Worm (Caenorhabditis elegans) whole organism, L4 larva: ENCODE measurements around the gene Y43F8B.22.

Experiments
- D1046.2 ChIP-seq: fragments of 200-800 bp; sonication (Bioruptor generic); IDR thresholded peaks from 2 replicates; pipeline ENCODE4 v1.3.6; 2022; ENCODE audit warnings: missing genetic modification characterization, missing compliant biosample characterization
- F26F4.8 ChIP-seq: fragments of 200-800 bp; sonication (Bioruptor generic); conservative IDR thresholded peaks from 2 replicates; pipeline ENCODE4 v1.3.6; 2022; ENCODE audit warnings: missing genetic modification characterization, missing compliant biosample characterization
- F44E2.7 ChIP-seq: fragments of 200-800 bp; sonication (Bioruptor generic); IDR thresholded peaks from 2 replicates; pipeline ENCODE4 v2.1.2; 2022; ENCODE audit warnings: missing genetic modification characterization, missing compliant biosample characterization
- Y105C5A.15 ChIP-seq: fragments of 200-800 bp; sonication (Bioruptor generic); IDR thresholded peaks from 2 replicates; pipeline ENCODE4 v1.3.6; 2022; ENCODE audit warnings: missing genetic modification characterization, missing compliant biosample characterization
- Y75B8A.6 ChIP-seq: fragments of 200-800 bp; sonication (Bioruptor generic); IDR thresholded peaks from 2 replicates; pipeline ENCODE4 v1.3.6; 2022; ENCODE audit warnings: missing genetic modification reagents, missing genetic modification characterization, missing compliant biosample characterization
- aly-2 ChIP-seq: sonication (generic microtip); optimal IDR thresholded peaks from 2 replicates; lab custom pipeline; 2018; ENCODE audit warnings: missing biosample characterization, missing genetic modification characterization
- ama-1 ChIP-seq: fragments of 150-350 bp; optimal IDR thresholded peaks from 2 replicates; lab custom pipeline; 2014; ENCODE audit warnings: inconsistent platforms, mixed read lengths
- ceh-28 ChIP-seq: fragments of 150-350 bp; optimal IDR thresholded peaks from 2 replicates; lab custom pipeline; 2014; ENCODE audit warnings: missing biosample characterization, missing genetic modification reagents, missing genetic modification characterization
- ceh-44 ChIP-seq: fragments of 200-800 bp; sonication (Bioruptor generic); IDR thresholded peaks from 2 replicates; pipeline ENCODE4 v1.3.6; 2022; ENCODE audit warnings: missing genetic modification reagents, missing genetic modification characterization, missing compliant biosample characterization
- ces-1 ChIP-seq: fragments of 150-350 bp; sonication (generic microtip); optimal IDR thresholded peaks from 4 replicates; lab custom pipeline; 2014; ENCODE audit warnings: missing biosample characterization, missing genetic modification reagents, missing genetic modification characterization
- daf-8 ChIP-seq: fragments of 200-800 bp; sonication (Bioruptor generic); IDR thresholded peaks from 2 replicates; pipeline ENCODE4 v1.3.6; 2022; ENCODE audit warnings: missing genetic modification characterization, missing compliant biosample characterization
- dmd-6 ChIP-seq: fragments of 200-800 bp; sonication (Bioruptor generic); IDR thresholded peaks from 2 replicates; pipeline ENCODE4 v1.3.6; 2022; ENCODE audit warnings: missing genetic modification reagents, missing genetic modification characterization, missing compliant biosample characterization
- dmd-8 ChIP-seq: fragments of 200-800 bp; sonication (Bioruptor generic); IDR thresholded peaks from 2 replicates; pipeline ENCODE4 v1.3.6; 2022; ENCODE audit warnings: missing genetic modification characterization, missing compliant biosample characterization
- dmd-9 ChIP-seq: fragments of 200-800 bp; sonication (Bioruptor generic); IDR thresholded peaks from 2 replicates; pipeline ENCODE4 v1.3.6; 2022; ENCODE audit warnings: missing genetic modification reagents, missing genetic modification characterization, missing compliant biosample characterization
- dpl-1 ChIP-seq: fragments of 150-350 bp; optimal IDR thresholded peaks from 2 replicates; lab custom pipeline; 2014; ENCODE audit warnings: missing biosample characterization, missing genetic modification reagents, missing genetic modification characterization
- fos-1 ChIP-seq: fragments of 150-350 bp; optimal IDR thresholded peaks from 2 replicates; lab custom pipeline; 2014; ENCODE audit warnings: missing biosample characterization, missing genetic modification characterization
- hif-1 ChIP-seq, 2 experiments: sonication (generic microtip); optimal IDR thresholded peaks; 2 replicates each; lab custom pipeline; 2016 to 2017; ENCODE audit warnings: missing compliant biosample characterization in 2 of 2, missing genetic modification characterization in 2 of 2, missing genetic modification reagents in 2 of 2, missing genotype in 2 of 2, mild to moderate bottlenecking in 1 of 2
- hlh-11 ChIP-seq: fragments of 200-800 bp; sonication (Bioruptor generic); optimal IDR thresholded peaks from 2 replicates; lab custom pipeline; 2018; ENCODE audit warnings: mild to moderate bottlenecking, missing genetic modification characterization, missing compliant biosample characterization
- lin-13 ChIP-seq: fragments of 150-350 bp; optimal IDR thresholded peaks from 2 replicates; lab custom pipeline; 2014; ENCODE audit warnings: missing biosample characterization, missing genetic modification reagents, missing genetic modification characterization
- lin-38 ChIP-seq: fragments of 200-800 bp; sonication (Bioruptor generic); IDR thresholded peaks from 2 replicates; pipeline ENCODE4 v1.3.6; 2022; ENCODE audit warnings: missing genetic modification reagents, missing genetic modification characterization, missing compliant biosample characterization
- lir-3 ChIP-seq: sonication (generic microtip); optimal IDR thresholded peaks from 2 replicates; lab custom pipeline; 2016; ENCODE audit warnings: mild to moderate bottlenecking, missing genetic modification characterization, missing compliant biosample characterization
- mdl-1 ChIP-seq, 2 experiments: fragments of 150-350 bp in 1 of 2; sonication (generic microtip) in 1 of 2; optimal IDR thresholded peaks; 2 replicates each; lab custom pipeline; 2014 to 2017; ENCODE audit warnings: missing biosample characterization in 2 of 2, missing genetic modification characterization in 2 of 2
- mes-2 ChIP-seq: sonication (generic microtip); optimal IDR thresholded peaks from 2 replicates; lab custom pipeline; 2016; ENCODE audit warnings: missing genotype, mild to moderate bottlenecking, missing genetic modification characterization, missing compliant biosample characterization; ENCODE audit not compliant: poor library complexity, severe bottlenecking
- mxl-2 ChIP-seq: fragments of 200-800 bp; sonication (Bioruptor generic); conservative IDR thresholded peaks from 2 replicates; pipeline ENCODE4 v1.3.6; 2022; ENCODE audit warnings: missing genetic modification reagents, missing genetic modification characterization, missing compliant biosample characterization
- mxl-3 ChIP-seq: fragments of 200-800 bp; sonication (Bioruptor generic); optimal IDR thresholded peaks from 2 replicates; lab custom pipeline; 2018; ENCODE audit warnings: mild to moderate bottlenecking, missing genetic modification characterization, missing compliant biosample characterization
- nhr-10 ChIP-seq: fragments of 150-350 bp; optimal IDR thresholded peaks from 2 replicates; lab custom pipeline; 2014; ENCODE audit warnings: missing biosample characterization, missing genetic modification characterization
- nhr-11 ChIP-seq: fragments of 150-350 bp; optimal IDR thresholded peaks from 2 replicates; lab custom pipeline; 2014; ENCODE audit warnings: missing biosample characterization, missing genetic modification characterization
- nhr-25 ChIP-seq: sonication (generic microtip); optimal IDR thresholded peaks from 2 replicates; lab custom pipeline; 2017; ENCODE audit warnings: missing genetic modification characterization, mild to moderate bottlenecking, missing compliant biosample characterization, antibody characterized with exemption, moderate library complexity, borderline replicate concordance; ENCODE audit not compliant: insufficient read depth
- nhr-28 ChIP-seq: fragments of 150-350 bp; optimal IDR thresholded peaks from 2 replicates; lab custom pipeline; 2014; ENCODE audit warnings: missing biosample characterization, missing genetic modification characterization
- nhr-41 ChIP-seq: fragments of 200-800 bp; sonication (Bioruptor generic); IDR thresholded peaks from 2 replicates; pipeline ENCODE4 v1.3.6; 2022; ENCODE audit warnings: missing genetic modification reagents, missing genetic modification characterization, missing compliant biosample characterization
- nhr-42 ChIP-seq: fragments of 200-800 bp; sonication (Bioruptor generic); IDR thresholded peaks from 2 replicates; pipeline ENCODE4 v1.3.6; 2022; ENCODE audit warnings: missing genetic modification characterization, missing compliant biosample characterization
- nhr-76 ChIP-seq: fragments of 150-350 bp; optimal IDR thresholded peaks from 2 replicates; lab custom pipeline; 2014; ENCODE audit warnings: missing biosample characterization, missing genetic modification characterization
- pha-4 ChIP-seq, 2 experiments: fragments of 150-350 bp in 1 of 2; fragments of 200-800 bp in 1 of 2; sonication (Bioruptor generic) in 1 of 2; IDR thresholded peaks in 1 of 2; optimal IDR thresholded peaks in 1 of 2; 2 replicates each; pipeline versions ENCODE4 v1.3.6 to Lab custom; 2014 to 2022; ENCODE audit warnings: missing genetic modification characterization in 2 of 2, missing genetic modification reagents in 2 of 2, missing biosample characterization in 1 of 2, missing compliant biosample characterization in 1 of 2
- php-3 ChIP-seq: fragments of 200-800 bp; sonication (Bioruptor generic); IDR thresholded peaks from 2 replicates; pipeline ENCODE4 v1.3.6; 2022; ENCODE audit warnings: missing genetic modification reagents, missing genetic modification characterization, missing compliant biosample characterization
- pqm-1 ChIP-seq: sonication (generic microtip); optimal IDR thresholded peaks from 2 replicates; lab custom pipeline; 2017; ENCODE audit warnings: missing biosample characterization, missing genetic modification characterization
- rbr-2 ChIP-seq: sonication (generic microtip); optimal IDR thresholded peaks from 2 replicates; lab custom pipeline; 2016; ENCODE audit warnings: missing genotype, missing genetic modification characterization, missing compliant biosample characterization
- saeg-2 ChIP-seq: fragments of 200-800 bp; sonication (Bioruptor generic); IDR thresholded peaks from 2 replicates; pipeline ENCODE4 v1.3.6; 2022; ENCODE audit warnings: missing genetic modification reagents, missing genetic modification characterization, missing compliant biosample characterization
- set-16 ChIP-seq: fragments of 200-800 bp; sonication (Bioruptor generic); IDR thresholded peaks from 2 replicates; pipeline ENCODE4 v1.3.6; 2022; ENCODE audit warnings: missing genetic modification reagents, missing genetic modification characterization, missing compliant biosample characterization
- skn-1 ChIP-seq: fragments of 150-350 bp; optimal IDR thresholded peaks from 2 replicates; lab custom pipeline; 2014; ENCODE audit warnings: missing biosample characterization, missing genetic modification characterization
- spr-3 ChIP-seq: fragments of 200-800 bp; sonication (Bioruptor generic); optimal IDR thresholded peaks from 2 replicates; lab custom pipeline; 2018; ENCODE audit warnings: mild to moderate bottlenecking, missing genetic modification characterization, missing compliant biosample characterization
- tra-1 ChIP-seq: fragments of 200-800 bp; sonication (Bioruptor generic); IDR thresholded peaks from 2 replicates; pipeline ENCODE4 v1.3.6; 2022; ENCODE audit warnings: missing genetic modification reagents, missing genetic modification characterization, missing compliant biosample characterization
- unc-62 ChIP-seq, 3 experiments: fragments of 150-350 bp in 1 of 3; sonication (generic microtip); optimal IDR thresholded peaks in 2 of 3; peaks in 1 of 3; 1 replicate in 1 of 3; 2 replicates in 2 of 3; lab custom pipeline; 2014 to 2017; ENCODE audit warnings: missing biosample characterization in 3 of 3, missing genetic modification characterization in 3 of 3, missing genetic modification reagents in 3 of 3, missing genotype in 1 of 3
- vab-7 ChIP-seq: fragments of 200-800 bp; sonication (Bioruptor generic); IDR thresholded peaks from 2 replicates; pipeline ENCODE4 v1.3.6; 2022; ENCODE audit warnings: missing genetic modification reagents, missing genetic modification characterization, missing compliant biosample characterization
- zag-1 ChIP-seq: fragments of 150-350 bp; optimal IDR thresholded peaks from 2 replicates; lab custom pipeline; 2014; ENCODE audit warnings: missing biosample characterization, missing genetic modification characterization
- zfp-3 ChIP-seq: fragments of 200-800 bp; sonication (Bioruptor generic); conservative IDR thresholded peaks from 2 replicates; pipeline ENCODE4 v1.3.6; 2022; ENCODE audit warnings: missing genetic modification reagents, missing genetic modification characterization, missing compliant biosample characterization
- zip-11 ChIP-seq: fragments of 200-800 bp; sonication (Bioruptor generic); IDR thresholded peaks from 2 replicates; pipeline ENCODE4 v1.3.6; 2022; ENCODE audit warnings: missing genetic modification characterization, missing compliant biosample characterization
- zip-2 ChIP-seq: fragments of 150-350 bp; optimal IDR thresholded peaks from 2 replicates; lab custom pipeline; 2014; ENCODE audit warnings: missing biosample characterization, missing genetic modification characterization
- ztf-7 ChIP-seq: fragments of 150-350 bp; optimal IDR thresholded peaks from 2 replicates; lab custom pipeline; 2014; ENCODE audit warnings: missing biosample characterization, missing genetic modification characterization

Y43F8B.22 gene

ce11 chrV:19522551-19523137 lies 40.0 kb downstream of the Y43F8B.22 start (continued):
- TF ChIP-seq nhr-11 (tag; lab: Kevin White, UChicago) (peak; percentile 10), lir-3 (tag; lab: Kevin White, UChicago) (no peak), nhr-41 (peak; percentile 32; the same call in 1 of the 2 replicates), rbr-2 (tag; lab: Kevin White, UChicago) (peak; percentile 87), mdl-1 (tag; optimal IDR thresholded peaks at IDR 0.05; lab: Kevin White, UChicago) (peak; percentile 91 to 95), unc-62 (GFP tag; optimal IDR thresholded peaks at IDR 0.05 in 1 of 2; lab: Kevin White, UChicago) (peak in 1 of 2 experiments; percentile 94), unc-62 (tag; optimal IDR thresholded peaks at IDR 0.05; lab: Kevin White, UChicago) (no peak), ztf-7 (tag; lab: Kevin White, UChicago) (peak; percentile 21), dmd-6 (GFP tag; lab: Robert Waterston, UW) (peak; percentile 95)

- TF ChIP-seq zfp-3 (GFP tag; lab: Robert Waterston, UW) (no peak), ama-1 (no peak), nhr-10 (tag; lab: Kevin White, UChicago) (no peak), set-16 (GFP tag; lab: Robert Waterston, UW) (no peak), nhr-42 (GFP tag; lab: Robert Waterston, UW) (0 out of 2 replicates have a peak, but pooled peaks have one; percentile 58), F26F4.8 (no peak), dmd-6 (GFP tag; lab: Robert Waterston, UW) (peak; percentile 64), D1046.2 (GFP tag; lab: Robert Waterston, UW) (no peak), pqm-1 (tag; lab: Kevin White, UChicago) (no peak), daf-8 (GFP tag; lab: Robert Waterston, UW) (no peak), pha-4 (GFP tag; IDR thresholded peaks at IDR 0.05; lab: Robert Waterston, UW) (no peak), pha-4 (tag; optimal IDR thresholded peaks at IDR 0.05; lab: Kevin White, UChicago) (no peak), mxl-2 (0 out of 2 replicates have a peak, but pooled peaks have one; percentile 28), dmd-9 (no peak), mxl-3 (GFP tag; lab: Kevin White, UChicago) (peak; percentile 82), F44E2.7 (no peak), nhr-28 (peak; percentile 71), lin-38 (no peak), rbr-2 (tag; lab: Kevin White, UChicago) (no peak), dmd-8 (no peak), Y75B8A.6 (GFP tag; lab: Robert Waterston, UW) (no peak), mes-2 (peak; percentile 6), zip-2 (tag; lab: Kevin White, UChicago) (no peak), nhr-11 (tag; lab: Kevin White, UChicago) (no peak), php-3 (GFP tag; lab: Robert Waterston, UW) (0 out of 2 replicates have a peak, but pooled peaks have one; percentile 35), ces-1 (GFP tag; lab: Kevin White, UChicago) (no peak), tra-1 (no peak), lin-13 (GFP tag; lab: Kevin White, UChicago) (no peak), hlh-11 (peak; percentile 80), hif-1 (tag; optimal IDR thresholded peaks at IDR 0.05; lab: Kevin White, UChicago) (no peak), Y105C5A.15 (GFP tag; lab: Robert Waterston, UW) (no peak), saeg-2 (no peak), nhr-25 (tag; lab: Kevin White, UChicago) (no peak), ceh-28 (tag; lab: Kevin White, UChicago) (no peak), spr-3 (no peak), aly-2 (no peak), ceh-44 (no peak), zag-1 (tag; lab: Kevin White, UChicago) (no peak), zip-11 (GFP tag; lab: Robert Waterston, UW) (no peak), skn-1 (tag; lab: Kevin White, UChicago) (no peak), dpl-1 (GFP tag; lab: Kevin White, UChicago) (no peak), fos-1 (tag; lab: Kevin White, UChicago) (no peak), vab-7 (GFP tag; lab: Robert Waterston, UW) (no peak), nhr-76 (no peak)
These were observed 41.9 kb downstream of the Y43F8B.22 start for ce11 chrV:19524569-19524968.
